Fruit fly (Drosophila melanogaster): ENCODE results near the gene CG5342.

Gene CG5342

DNA sequence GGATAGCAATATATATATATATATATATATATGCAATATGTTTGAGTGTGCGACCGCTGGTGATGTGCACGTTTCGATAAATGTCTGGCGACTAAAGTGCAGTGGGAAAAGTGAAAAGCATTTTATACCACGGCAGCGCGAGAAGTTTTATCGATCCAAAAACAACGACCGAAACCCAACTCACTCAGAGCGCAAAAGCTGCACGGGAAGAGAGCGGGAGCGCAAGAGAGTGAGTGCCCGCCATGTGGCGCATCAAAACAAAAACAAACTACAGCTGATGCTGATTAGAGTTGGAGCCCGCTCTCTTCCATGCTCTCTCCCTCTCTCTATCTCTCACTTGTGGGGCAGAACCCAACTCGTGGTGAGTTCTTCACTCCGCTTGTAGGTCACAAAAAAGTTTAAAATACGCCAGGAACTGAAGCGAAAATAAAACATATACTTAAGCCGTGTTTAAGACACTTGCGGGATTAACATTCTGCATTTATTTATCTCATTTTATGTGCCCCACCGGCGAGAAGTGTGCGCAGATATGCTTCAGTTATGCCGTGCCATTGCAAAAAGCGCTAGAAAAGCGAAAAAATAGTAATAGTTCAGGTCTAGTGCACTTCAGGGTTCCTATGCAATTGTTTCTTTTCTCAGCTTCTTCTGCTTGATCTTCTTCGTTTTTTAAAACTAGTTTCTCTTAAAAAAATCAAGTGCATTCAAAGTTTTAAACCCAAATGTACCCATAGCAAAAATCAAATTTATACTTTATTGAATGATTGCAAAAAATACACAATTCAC lies 26.2 kb downstream of the CG5342 start (continued):
- TF ChIP-seq CG16813 (GFP tag; IDR thresholded peaks at IDR 0.05; ENCODE audit: partially characterized antibody) (no peak), lilli (GFP tag; optimal IDR thresholded peaks at IDR 0.05) (no peak), inv (GFP tag; IDR thresholded peaks at IDR 0.05; ENCODE audit: partially characterized antibody) (no peak), Drgx (GFP tag; IDR thresholded peaks at IDR 0.05) (peak; percentile 59; the same call in 1 of the 2 replicates), CG5245 (GFP tag; optimal IDR thresholded peaks at IDR 0.05) (no peak), lab (GFP tag; optimal IDR thresholded peaks at IDR 0.05) (no peak), CG34224 (GFP tag; IDR thresholded peaks at IDR 0.05; ENCODE audit: partially characterized antibody) (peak; percentile 84), CG7271 (tag; optimal IDR thresholded peaks at IDR 0.05) (no peak), dpn (GFP tag; optimal IDR thresholded peaks at IDR 0.05) (no peak), dmrt11E (tag; optimal IDR thresholded peaks at IDR 0.05) (no peak), wdn (GFP tag; IDR thresholded peaks at IDR 0.05) (no peak), Ssrp (tag; optimal IDR thresholded peaks at IDR 0.05) (no peak), crol (GFP tag; IDR thresholded peaks at IDR 0.05) (peak; percentile 43; the same call in 1 of the 2 replicates), CG4282 (GFP tag; optimal IDR thresholded peaks at IDR 0.05) (no peak), zf30C (GFP tag; optimal IDR thresholded peaks at IDR 0.05) (no peak), Blimp-1 (GFP tag; optimal IDR thresholded peaks at IDR 0.05) (peak; percentile 29), Hmx (GFP tag; optimal IDR thresholded peaks at IDR 0.05) (no peak), CG7556 (GFP tag; optimal IDR thresholded peaks at IDR 0.05) (no peak), CG17912 (GFP tag; optimal IDR thresholded peaks at IDR 0.05) (no peak), btn (GFP tag; optimal IDR thresholded peaks at IDR 0.05) (no peak), NfI (GFP tag; optimal IDR thresholded peaks at IDR 0.05) (no peak), CG15073 (GFP tag; optimal IDR thresholded peaks at IDR 0.05) (no peak), CG5180 (GFP tag; optimal IDR thresholded peaks at IDR 0.05) (no peak), Kr (GFP tag; optimal IDR thresholded peaks at IDR 0.05) (no peak), CG7987 (GFP tag; optimal IDR thresholded peaks at IDR 0.05) (no peak), Dek (tag; optimal IDR thresholded peaks at IDR 0.05) (no peak), ind (GFP tag; optimal IDR thresholded peaks at IDR 0.05) (no peak), CG6854 (GFP tag; optimal IDR thresholded peaks at IDR 0.05) (peak; percentile 54), row (GFP tag; IDR thresholded peaks at IDR 0.05) (no peak), B-H2 (GFP tag; optimal IDR thresholded peaks at IDR 0.05) (no peak), Mrtf (GFP tag; IDR thresholded peaks at IDR 0.05) (no peak), CG11093 (GFP tag; IDR thresholded peaks at IDR 0.05) (no peak), CG13624 (GFP tag; optimal IDR thresholded peaks at IDR 0.05) (no peak), nau (GFP tag; optimal IDR thresholded peaks at IDR 0.05) (no peak), CG34422 (GFP tag; IDR thresholded peaks at IDR 0.05) (no peak), oc (tag; optimal IDR thresholded peaks at IDR 0.05) (peak; percentile 34), CG42726 (GFP tag; IDR thresholded peaks at IDR 0.05; ENCODE audit: partially characterized antibody) (no peak), CG12236 (GFP tag; optimal IDR thresholded peaks at IDR 0.05) (no peak), Scr (GFP tag; IDR thresholded peaks at IDR 0.05; ENCODE audit: partially characterized antibody) (no peak), crp (GFP tag; optimal IDR thresholded peaks at IDR 0.05) (peak in 1 of 2 experiments; percentile 53), CG10959 (GFP tag; IDR thresholded peaks at IDR 0.05) (no peak), Hey (tag; optimal IDR thresholded peaks at IDR 0.05) (no peak), croc (GFP tag; conservative IDR thresholded peaks at IDR 0.05) (no peak), Eip74EF (GFP tag; optimal IDR thresholded peaks at IDR 0.05) (peak in 1 of 2 experiments; percentile 4), CG9876 (GFP tag; optimal IDR thresholded peaks at IDR 0.05) (no peak), repo (GFP tag; optimal IDR thresholded peaks at IDR 0.05) (no peak), Jarid2 (GFP tag; optimal IDR thresholded peaks at IDR 0.05) (peak; percentile 38), CG1024 (GFP tag; IDR thresholded peaks at IDR 0.05) (no peak), hth (optimal IDR thresholded peaks at IDR 0.05) (no peak)

All from whole organism, embryonic.